Fruit fly (Drosophila melanogaster): Measurements from ENCODE around the gene CG10163.

DNA sequence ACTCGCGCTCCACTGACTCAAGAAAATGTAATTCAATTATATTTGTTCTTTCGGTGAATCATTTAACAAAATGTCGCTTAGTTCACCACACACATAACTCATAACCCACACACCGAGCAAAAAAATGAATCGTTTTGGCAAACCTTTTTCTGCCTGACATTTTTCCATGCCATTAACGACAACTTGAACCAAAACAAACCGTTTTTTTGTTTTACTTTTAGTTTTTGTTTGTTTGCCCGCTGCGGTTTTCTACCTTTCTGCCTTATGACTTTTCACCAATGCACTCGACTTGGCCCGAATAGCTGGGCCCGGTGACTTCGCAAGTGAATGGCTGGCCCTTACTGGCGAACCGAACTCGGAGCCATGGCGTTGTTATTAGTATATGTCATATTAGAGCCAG, 8.9 kb upstream of the CG10163 start:
- no peak for TF ChIP-seq CG6276 (GFP tag; optimal IDR thresholded peaks at IDR 0.05)
- no peak for TF ChIP-seq CG8319 (GFP tag; optimal IDR thresholded peaks at IDR 0.05)
- TF ChIP-seq Sox15 (GFP tag; optimal IDR thresholded peaks at IDR 0.05) = no peak
- TF ChIP-seq eg (GFP tag; IDR thresholded peaks at IDR 0.05) = no peak

Measured in whole organism, prepupa.